Worm (Caenorhabditis elegans): ENCODE measurements around the gene mtm-3.

DNA sequence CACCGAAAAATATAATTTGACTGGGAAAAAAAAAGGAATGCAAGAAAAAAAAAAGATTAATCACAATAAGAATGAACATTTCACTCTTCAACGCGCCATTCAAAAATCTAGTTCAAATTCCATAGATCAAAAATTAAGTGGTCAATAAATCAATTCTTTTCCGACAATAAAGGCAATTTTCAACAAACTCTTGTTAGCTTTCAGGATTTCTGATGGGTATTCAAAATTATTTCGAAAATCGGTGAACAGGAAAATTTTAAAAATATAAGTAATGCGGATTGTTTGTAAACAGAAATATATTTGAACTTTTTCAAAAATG, 626 bp upstream of the mtm-3 start:
- TF ChIP-seq R02D3.7 (tag; optimal IDR thresholded peaks at IDR 0.05) (no peak), elt-1 (tag; optimal IDR thresholded peaks at IDR 0.05) (no peak), unc-39 (tag; optimal IDR thresholded peaks at IDR 0.05) (no peak), ztf-11 (tag; optimal IDR thresholded peaks at IDR 0.05) (no peak), elt-3 (tag; optimal IDR thresholded peaks at IDR 0.05) (no peak), nhr-11 (tag; optimal IDR thresholded peaks at IDR 0.05) (no peak), egl-27 (tag; optimal IDR thresholded peaks at IDR 0.05) (no peak), mdl-1 (tag; optimal IDR thresholded peaks at IDR 0.05) (no peak), nhr-25 (tag; optimal IDR thresholded peaks at IDR 0.05) (no peak), fos-1 (tag; optimal IDR thresholded peaks at IDR 0.05) (no peak), lsy-2 (tag; optimal IDR thresholded peaks at IDR 0.05) (no peak), nhr-237 (tag; optimal IDR thresholded peaks at IDR 0.05) (no peak), snpc-4 (tag; optimal IDR thresholded peaks at IDR 0.05) (no peak), lin-39 (tag; optimal IDR thresholded peaks at IDR 0.05) (no peak)

Measured in whole organism, L2 larva.